Worm (Caenorhabditis elegans) whole organism, L4/young adult: Measurements from ENCODE around the gene C42D4.3.

Experiments used
- W03F9.2 ChIP-seq: fragments of 150-350 bp; optimal IDR thresholded peaks from 2 replicates; lab custom pipeline; 2014; ENCODE audit warnings: missing biosample characterization, missing genetic modification characterization
- dao-5 ChIP-seq: sonication (generic microtip); optimal IDR thresholded peaks from 2 replicates; lab custom pipeline; 2016; ENCODE audit warnings: missing genotype, missing genetic modification characterization, moderate library complexity, missing compliant biosample characterization
- him-1 ChIP-seq: sonication (generic microtip); optimal IDR thresholded peaks from 2 replicates; lab custom pipeline; 2016; ENCODE audit warnings: missing genotype, missing genetic modification reagents, missing genetic modification characterization, missing compliant biosample characterization

ce11 chrIV:7191745-7192144 is 12.7 kb downstream of the C42D4.3 start, which contains the start of gene R13A1.5:
- TF ChIP-seq him-1 (tag; lab: Kevin White, UChicago) = no peak
- no peak for TF ChIP-seq W03F9.2
- no peak for TF ChIP-seq dao-5
